Worm (Caenorhabditis elegans) whole organism, early embryonic: ENCODE results near the gene K01D12.20.
"Not testable (repeated sequence)": the region's sequence is repeated elsewhere in the genome, so short reads cannot be mapped to it uniquely, and the experiment has no call there.

Source experiments
- B0310.2 ChIP-seq: sonication (generic microtip); optimal IDR thresholded peaks from 2 replicates; lab custom pipeline; 2016; ENCODE audit warnings: mild to moderate bottlenecking, missing genetic modification characterization, missing compliant biosample characterization
- F13C5.2 ChIP-seq: sonication (generic microtip); optimal IDR thresholded peaks from 2 replicates; lab custom pipeline; 2017; ENCODE audit warnings: mild to moderate bottlenecking, missing genetic modification characterization, inconsistent platforms, missing compliant biosample characterization
- aly-1 ChIP-seq: sonication (generic microtip); optimal IDR thresholded peaks from 2 replicates; lab custom pipeline; 2016; ENCODE audit warnings: missing genetic modification characterization, missing compliant biosample characterization
- ama-1 ChIP-seq: fragments of 150-350 bp; optimal IDR thresholded peaks from 2 replicates; lab custom pipeline; 2014
- ceh-13 ChIP-seq: fragments of 200-800 bp; sonication (Bioruptor generic); optimal IDR thresholded peaks from 2 replicates; lab custom pipeline; 2018; ENCODE audit warnings: mild to moderate bottlenecking, missing genetic modification characterization, missing compliant biosample characterization
- ceh-36 ChIP-seq: sonication (generic microtip); optimal IDR thresholded peaks from 2 replicates; lab custom pipeline; 2016; ENCODE audit warnings: missing genetic modification characterization, inconsistent platforms, missing compliant biosample characterization
- ets-7 ChIP-seq: sonication (generic microtip); optimal IDR thresholded peaks from 2 replicates; lab custom pipeline; 2016; ENCODE audit warnings: missing genotype, missing genetic modification characterization, missing compliant biosample characterization
- flt-1 ChIP-seq: fragments of 200-800 bp; sonication (Bioruptor generic); IDR thresholded peaks from 2 replicates; pipeline ENCODE4 v1.3.6; 2022; ENCODE audit warnings: missing genetic modification characterization, missing compliant biosample characterization
- hmbx-1 ChIP-seq: sonication (generic microtip); optimal IDR thresholded peaks from 2 replicates; lab custom pipeline; 2016; ENCODE audit warnings: mild to moderate bottlenecking, missing genetic modification characterization, missing compliant biosample characterization
- hmg-4 ChIP-seq: fragments of 200-800 bp; sonication (Bioruptor generic); optimal IDR thresholded peaks from 2 replicates; lab custom pipeline; 2018; ENCODE audit warnings: mild to moderate bottlenecking, missing genetic modification characterization, missing compliant biosample characterization
- hnd-1 ChIP-seq: sonication (generic microtip); optimal IDR thresholded peaks from 2 replicates; lab custom pipeline; 2016; ENCODE audit warnings: missing genetic modification characterization, missing compliant biosample characterization
- pes-1 ChIP-seq: fragments of 200-800 bp; sonication (Bioruptor generic); IDR thresholded peaks from 2 replicates; pipeline ENCODE4 v1.3.6; 2022; ENCODE audit warnings: missing genetic modification reagents, missing genetic modification characterization, missing compliant biosample characterization
- scrt-1 ChIP-seq: fragments of 200-800 bp; sonication (Bioruptor generic); IDR thresholded peaks from 2 replicates; pipeline ENCODE4 v1.3.6; 2022; ENCODE audit warnings: missing genetic modification characterization, missing compliant biosample characterization
- sea-1 ChIP-seq: fragments of 200-800 bp; sonication (Bioruptor generic); conservative IDR thresholded peaks from 2 replicates; pipeline ENCODE4 v1.3.6; 2022; ENCODE audit warnings: missing genetic modification characterization, missing compliant biosample characterization
- tbx-11 ChIP-seq: fragments of 200-800 bp; sonication (Bioruptor generic); IDR thresholded peaks from 2 replicates; pipeline ENCODE4 v1.3.6; 2022; ENCODE audit warnings: missing genetic modification characterization, missing compliant biosample characterization
- tbx-37 ChIP-seq: fragments of 200-800 bp; sonication (Bioruptor generic); conservative IDR thresholded peaks from 2 replicates; pipeline ENCODE4 v1.3.6; 2022; ENCODE audit warnings: missing genetic modification reagents, missing genetic modification characterization, missing compliant biosample characterization
- tra-4 ChIP-seq: sonication (generic microtip); optimal IDR thresholded peaks from 2 replicates; lab custom pipeline; 2017; ENCODE audit warnings: missing genetic modification characterization, missing compliant biosample characterization

K01D12.20 gene

ce11 chrV:12397545-12397944 is 3.1 kb downstream of the K01D12.20 start, which contains the start of gene K01D12.5:
TSS of gene K01D12.5 (plus strand) at chrV:12397845.
- no peak for TF ChIP-seq ceh-13 (GFP tag; lab: Kevin White, UChicago)
- TF ChIP-seq ceh-36, result no peak
- no peak for TF ChIP-seq sea-1 (GFP tag; lab: Robert Waterston, UW)
- TF ChIP-seq scrt-1 (GFP tag; lab: Robert Waterston, UW), result no peak
- TF ChIP-seq tbx-37, result no peak
- TF ChIP-seq ama-1 (lab: Kevin White, UChicago), result no peak
- no peak for TF ChIP-seq tra-4 (tag; lab: Kevin White, UChicago)
- TF ChIP-seq F13C5.2 (tag; lab: Kevin White, UChicago), result no peak
- TF ChIP-seq flt-1 (GFP tag; lab: Robert Waterston, UW), result no peak
- TF ChIP-seq hnd-1 (tag; lab: Kevin White, UChicago), result no peak
- TF ChIP-seq pes-1 (GFP tag; lab: Robert Waterston, UW), result no peak
- no peak for TF ChIP-seq ets-7 (tag; lab: Kevin White, UChicago)
- no peak for TF ChIP-seq hmg-4 (GFP tag; lab: Kevin White, UChicago)
- no peak for TF ChIP-seq hmbx-1 (tag; lab: Kevin White, UChicago)
- TF ChIP-seq B0310.2 (tag; lab: Kevin White, UChicago), result no peak
- no peak for TF ChIP-seq aly-1 (tag; lab: Kevin White, UChicago)
- TF ChIP-seq tbx-11 (GFP tag; lab: Robert Waterston, UW), result no peak

DNA sequence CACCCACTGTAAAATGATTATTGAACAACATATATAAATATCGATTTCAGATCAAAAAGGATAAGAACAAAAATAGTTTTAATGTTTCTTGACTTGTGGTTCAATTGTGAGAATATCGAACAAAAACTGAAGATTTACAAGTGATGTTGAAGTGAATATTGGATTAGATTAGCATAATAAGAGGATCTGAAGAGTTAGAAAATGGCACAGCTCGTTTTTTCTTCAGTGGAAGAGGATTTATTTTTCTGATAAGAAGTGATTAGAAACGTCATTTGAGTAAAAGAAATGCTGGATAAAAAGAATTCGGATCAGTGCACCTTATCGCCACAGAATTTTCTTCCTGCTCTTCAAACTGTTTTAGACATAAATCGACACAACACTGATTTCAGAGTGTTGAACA is 4.9 kb downstream of the K01D12.20 start, which contains the start of gene twk-14:
Gene twk-14, minus strand, starts transcription at position 8 of the 400 bp plus-strand sequence.
- TF ChIP-seq hnd-1 (tag; lab: Kevin White, UChicago) (no peak), ceh-13 (GFP tag; lab: Kevin White, UChicago) (no peak), tra-4 (tag; lab: Kevin White, UChicago) (no peak), tbx-11 (GFP tag; lab: Robert Waterston, UW) (no peak), ceh-36 (no peak), pes-1 (GFP tag; lab: Robert Waterston, UW) (no peak), sea-1 (GFP tag; lab: Robert Waterston, UW) (no peak), F13C5.2 (tag; lab: Kevin White, UChicago) (no peak), scrt-1 (GFP tag; lab: Robert Waterston, UW) (no peak)

DNA sequence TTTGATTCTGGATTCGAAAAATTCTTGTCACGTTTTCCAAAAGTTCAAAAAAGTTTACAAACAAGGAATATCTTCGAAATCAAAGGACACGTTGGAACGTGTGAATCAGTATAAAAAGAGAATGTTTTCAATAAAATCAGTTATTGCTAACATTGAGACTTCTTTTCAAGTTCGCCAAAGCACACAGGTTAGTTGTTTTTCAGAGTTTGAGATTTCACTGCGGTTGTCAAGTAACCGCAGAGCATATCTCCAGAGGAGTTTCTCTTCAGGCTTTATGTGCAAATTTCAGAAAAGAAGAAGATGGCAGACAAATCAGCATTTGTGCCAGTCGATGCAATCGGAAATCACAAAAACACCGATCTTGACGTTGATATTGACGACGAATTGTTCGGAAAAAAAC is 14.5 kb downstream of the K01D12.20 start, which contains the start of gene K01D12.15:
Gene K01D12.15, plus strand, starts transcription at position 301 of the 400 bp plus-strand sequence.
- TF ChIP-seq ceh-36 (no peak), scrt-1 (GFP tag; lab: Robert Waterston, UW) (no peak), tbx-11 (GFP tag; lab: Robert Waterston, UW) (no peak), B0310.2 (tag; lab: Kevin White, UChicago) (no peak), pes-1 (GFP tag; lab: Robert Waterston, UW) (no peak), ama-1 (lab: Kevin White, UChicago) (no peak), ets-7 (tag; lab: Kevin White, UChicago) (no peak), aly-1 (tag; lab: Kevin White, UChicago) (no peak), sea-1 (GFP tag; lab: Robert Waterston, UW) (no peak), F13C5.2 (tag; lab: Kevin White, UChicago) (no peak)

DNA sequence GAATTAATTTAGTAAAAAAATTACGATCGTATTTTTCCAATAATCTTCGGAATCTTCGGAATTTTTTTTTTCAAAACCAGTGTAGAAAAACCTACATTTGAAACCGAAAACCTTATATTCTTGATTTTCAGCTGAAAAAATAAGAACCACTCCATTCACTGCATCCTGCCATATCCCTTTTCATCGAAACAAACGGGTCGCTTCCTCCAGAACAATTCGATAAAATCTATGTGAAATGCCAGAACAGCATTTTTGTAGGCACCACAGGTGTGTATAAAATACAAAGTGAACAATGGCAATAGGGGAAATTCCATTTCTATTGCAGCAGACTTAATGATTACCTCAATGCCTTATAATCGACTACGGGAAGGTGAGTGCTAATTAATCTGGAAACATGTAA is 23.4 kb downstream of the K01D12.20 start, which contains the start of gene K01D12.1:
Gene K01D12.1, plus strand, starts transcription at position 301 of the 400 bp plus-strand sequence.
- TF ChIP-seq ets-7 (tag; lab: Kevin White, UChicago) (no peak), B0310.2 (tag; lab: Kevin White, UChicago) (no peak), sea-1 (GFP tag; lab: Robert Waterston, UW) (no peak), hmbx-1 (tag; lab: Kevin White, UChicago) (no peak), tbx-37 (no peak), ceh-36 (no peak), flt-1 (GFP tag; lab: Robert Waterston, UW) (no peak), F13C5.2 (tag; lab: Kevin White, UChicago) (no peak), ceh-13 (GFP tag; lab: Kevin White, UChicago) (no peak), pes-1 (GFP tag; lab: Robert Waterston, UW) (no peak), aly-1 (tag; lab: Kevin White, UChicago) (no peak), tbx-11 (GFP tag; lab: Robert Waterston, UW) (no peak), tra-4 (tag; lab: Kevin White, UChicago) (no peak), ama-1 (lab: Kevin White, UChicago) (no peak)

ce11 chrV:12374252-12374651 is 26.4 kb downstream of the K01D12.20 start, which contains the start of gene F23H12.10:
TSS of gene F23H12.10 (minus strand) at chrV:12374263.
- TF ChIP-seq ets-7 (tag; lab: Kevin White, UChicago); tbx-37; hmg-4 (GFP tag; lab: Kevin White, UChicago): not testable (repeated sequence)

ce11 chrV:12371386-12371785 is 29.2 kb downstream of the K01D12.20 start, which contains the start of gene F23H12.7:
TSS of gene F23H12.7 (plus strand) at chrV:12371686.
- TF ChIP-seq ceh-13 (GFP tag; lab: Kevin White, UChicago) (no peak), ets-7 (tag; lab: Kevin White, UChicago) (no peak), tra-4 (tag; lab: Kevin White, UChicago) (no peak), sea-1 (GFP tag; lab: Robert Waterston, UW) (no peak), flt-1 (GFP tag; lab: Robert Waterston, UW) (no peak), hnd-1 (tag; lab: Kevin White, UChicago) (no peak), scrt-1 (GFP tag; lab: Robert Waterston, UW) (no peak), tbx-11 (GFP tag; lab: Robert Waterston, UW) (no peak), hmbx-1 (tag; lab: Kevin White, UChicago) (no peak), hmg-4 (GFP tag; lab: Kevin White, UChicago) (no peak), F13C5.2 (tag; lab: Kevin White, UChicago) (no peak), B0310.2 (tag; lab: Kevin White, UChicago) (no peak), aly-1 (tag; lab: Kevin White, UChicago) (no peak), pes-1 (GFP tag; lab: Robert Waterston, UW) (no peak), tbx-37 (no peak), ama-1 (lab: Kevin White, UChicago) (no peak)

ce11 chrV:12369437-12369836 is 31.2 kb downstream of the K01D12.20 start, which contains the start of gene gcy-13:
TSS of gene gcy-13 (minus strand) at chrV:12369537.
- TF ChIP-seq hmbx-1 (tag; lab: Kevin White, UChicago) (no peak), F13C5.2 (tag; lab: Kevin White, UChicago) (no peak), scrt-1 (GFP tag; lab: Robert Waterston, UW) (no peak), B0310.2 (tag; lab: Kevin White, UChicago) (no peak), ceh-36 (no peak), tra-4 (tag; lab: Kevin White, UChicago) (no peak), ets-7 (tag; lab: Kevin White, UChicago) (no peak), hmg-4 (GFP tag; lab: Kevin White, UChicago) (no peak), ama-1 (lab: Kevin White, UChicago) (no peak), sea-1 (GFP tag; lab: Robert Waterston, UW) (no peak), aly-1 (tag; lab: Kevin White, UChicago) (no peak), hnd-1 (tag; lab: Kevin White, UChicago) (no peak), tbx-11 (GFP tag; lab: Robert Waterston, UW) (no peak), ceh-13 (GFP tag; lab: Kevin White, UChicago) (no peak), tbx-37 (no peak), pes-1 (GFP tag; lab: Robert Waterston, UW) (no peak)
